Worm (Caenorhabditis elegans) whole organism, midembryonic: ENCODE results near the gene F53H2.1.

Experiments used
- flt-1 ChIP-seq: fragments of 200-800 bp; sonication (Bioruptor generic); IDR thresholded peaks from 2 replicates; pipeline ENCODE4 v1.3.6; 2022; ENCODE audit warnings: missing genetic modification characterization, missing compliant biosample characterization
- klf-2 ChIP-seq: fragments of 200-800 bp; sonication (Bioruptor generic); conservative IDR thresholded peaks from 2 replicates; pipeline ENCODE4 v1.3.6; 2022; ENCODE audit warnings: missing genetic modification reagents, missing genetic modification characterization, missing compliant biosample characterization
- med-1 ChIP-seq: sonication (generic microtip); optimal IDR thresholded peaks from 2 replicates; lab custom pipeline; 2017; ENCODE audit warnings: missing genetic modification characterization, mild to moderate bottlenecking, missing compliant biosample characterization, antibody characterized with exemption, missing genetic modification reagents; ENCODE audit not compliant: insufficient read depth
- ref-1 ChIP-seq: fragments of 200-800 bp; sonication (Bioruptor generic); conservative IDR thresholded peaks from 2 replicates; pipeline ENCODE4 v1.3.6; 2022; ENCODE audit warnings: missing genetic modification reagents, missing genetic modification characterization, missing compliant biosample characterization
- ztf-23 ChIP-seq: fragments of 200-800 bp; sonication (Bioruptor generic); IDR thresholded peaks from 2 replicates; pipeline ENCODE4 v1.3.6; 2022; ENCODE audit warnings: missing genetic modification reagents, missing genetic modification characterization, missing compliant biosample characterization
- ztf-29 ChIP-seq: fragments of 200-800 bp; sonication (Bioruptor generic); IDR thresholded peaks from 2 replicates; pipeline ENCODE4 v1.3.6; 2022; ENCODE audit warnings: missing genetic modification reagents, missing genetic modification characterization, missing compliant biosample characterization

ce11 chrV:20409016-20409415 lies 21.5 kb downstream of the F53H2.1 start:
- TF ChIP-seq flt-1 (GFP tag; lab: Robert Waterston, UW) (no peak), ztf-23 (GFP tag; lab: Robert Waterston, UW) (no peak), ref-1 (no peak), med-1 (GFP tag; lab: Kevin White, UChicago) (no peak), ztf-29 (GFP tag; lab: Robert Waterston, UW) (no peak), klf-2 (GFP tag; lab: Robert Waterston, UW) (no peak)
